Fruit fly (Drosophila melanogaster): Measurements from ENCODE around the gene Remo.

Gene Remo

DNA sequence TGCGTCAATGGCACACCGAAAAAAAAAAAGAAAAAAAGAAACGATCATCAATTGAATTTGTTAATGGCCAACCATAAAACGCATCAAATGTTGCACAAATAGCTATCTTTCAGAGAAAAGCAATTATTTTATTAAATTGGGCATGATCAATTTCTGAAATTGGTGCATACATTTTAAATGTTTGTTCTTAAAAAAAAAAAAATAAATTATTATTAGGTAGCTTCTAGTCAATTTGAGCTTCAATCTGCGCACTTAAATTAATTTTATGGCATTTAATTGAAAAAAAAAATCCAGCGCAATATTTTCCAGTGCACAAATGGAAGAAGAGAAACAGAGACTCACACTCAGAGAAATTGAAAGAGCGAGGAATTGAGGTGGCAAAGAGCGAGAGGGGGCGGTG, 35.3 kb downstream of the Remo start (continued):
- TF ChIP-seq pho (GFP tag; optimal IDR thresholded peaks at IDR 0.05) (peak; percentile 75), dm (GFP tag; optimal IDR thresholded peaks at IDR 0.05) (no peak), Nf-YA (GFP tag; IDR thresholded peaks at IDR 0.05) (no peak), CG17328 (GFP tag; IDR thresholded peaks at IDR 0.05) (0 out of 2 replicates have a peak, but pooled peaks have one; percentile 24), CG4360 (GFP tag; IDR thresholded peaks at IDR 0.05) (no peak), onecut (GFP tag; IDR thresholded peaks at IDR 0.05) (no peak), CG11456 (GFP tag; IDR thresholded peaks at IDR 0.05) (0 out of 3 replicates have a peak, but pooled peaks have one; percentile 5), CG12659 (GFP tag; optimal IDR thresholded peaks at IDR 0.05) (peak; percentile 52), her (GFP tag; optimal IDR thresholded peaks at IDR 0.05) (peak; percentile 44), CTCF (GFP tag; optimal IDR thresholded peaks at IDR 0.05) (no peak), CG2875 (GFP tag; optimal IDR thresholded peaks at IDR 0.05) (no peak), D19B (GFP tag; optimal IDR thresholded peaks at IDR 0.05) (peak; percentile 42), Rx (GFP tag; IDR thresholded peaks at IDR 0.05) (no peak), CG16813 (GFP tag; IDR thresholded peaks at IDR 0.05; ENCODE audit: partially characterized antibody) (no peak), CG17186 (GFP tag; optimal IDR thresholded peaks at IDR 0.05) (no peak), CG3995 (GFP tag; optimal IDR thresholded peaks at IDR 0.05) (no peak), CG8281 (tag; optimal IDR thresholded peaks at IDR 0.05) (no peak), ttk (GFP tag; IDR thresholded peaks at IDR 0.05) (0 out of 2 replicates have a peak, but pooled peaks have one; percentile 24), CG5180 (GFP tag; optimal IDR thresholded peaks at IDR 0.05) (no peak), CG4424 (GFP tag; optimal IDR thresholded peaks at IDR 0.05) (peak; percentile 67), Ada2b (GFP tag; IDR thresholded peaks at IDR 0.05) (peak; percentile 65), Ptx1 (GFP tag; IDR thresholded peaks at IDR 0.05) (peak; percentile 76), Optix (GFP tag; IDR thresholded peaks at IDR 0.05) (no peak), CG10543 (GFP tag; optimal IDR thresholded peaks at IDR 0.05) (no peak), da (GFP tag; optimal IDR thresholded peaks at IDR 0.05) (no peak), Hey (tag; optimal IDR thresholded peaks at IDR 0.05) (no peak), CG18599 (GFP tag; optimal IDR thresholded peaks at IDR 0.05) (peak; percentile 47), schlank (tag; optimal IDR thresholded peaks at IDR 0.05) (no peak), kay (GFP tag; optimal IDR thresholded peaks at IDR 0.05) (no peak), Mrtf (GFP tag; IDR thresholded peaks at IDR 0.05) (no peak), CG43689 (GFP tag; IDR thresholded peaks at IDR 0.05) (no peak), sob (GFP tag; IDR thresholded peaks at IDR 0.05) (peak; percentile 35; the same call in 1 of the 2 replicates), Myb (GFP tag; optimal IDR thresholded peaks at IDR 0.05) (peak; percentile 46), yki (optimal IDR thresholded peaks at IDR 0.05) (no peak), B-H2 (GFP tag; optimal IDR thresholded peaks at IDR 0.05) (no peak), Dip3 (GFP tag; optimal IDR thresholded peaks at IDR 0.05) (peak; percentile 21), ro (GFP tag; IDR thresholded peaks at IDR 0.05) (no peak), dan (GFP tag; IDR thresholded peaks at IDR 0.05) (no peak), NK7.1 (GFP tag; optimal IDR thresholded peaks at IDR 0.05) (peak; percentile 20), repo (GFP tag; optimal IDR thresholded peaks at IDR 0.05) (peak; percentile 39), CG7839 (tag; optimal IDR thresholded peaks at IDR 0.05) (peak; percentile 76), tna (GFP tag; IDR thresholded peaks at IDR 0.05; ENCODE audit: partially characterized antibody) (no peak), lola (GFP tag; optimal IDR thresholded peaks at IDR 0.05) (peak in 1 of 3 experiments; percentile 20), Tbp (GFP tag; optimal IDR thresholded peaks at IDR 0.05) (no peak), tup (GFP tag; optimal IDR thresholded peaks at IDR 0.05) (peak; percentile 27), MBD-R2 (GFP tag; IDR thresholded peaks at IDR 0.05) (peak; percentile 12; the same call in 1 of the 2 replicates), CG4404 (GFP tag; IDR thresholded peaks at IDR 0.05) (peak; percentile 38; the same call in 1 of the 2 replicates), CG12219 (GFP tag; optimal IDR thresholded peaks at IDR 0.05) (no peak), HLH4C (GFP tag; IDR thresholded peaks at IDR 0.05; ENCODE audit: partially characterized antibody) (no peak), pros (GFP tag; optimal IDR thresholded peaks at IDR 0.05) (no peak), en (GFP tag; optimal IDR thresholded peaks at IDR 0.05) (no peak), CG9817 (tag; optimal IDR thresholded peaks at IDR 0.05) (peak; percentile 51), ap (GFP tag; IDR thresholded peaks at IDR 0.05) (no peak)
